Fruit fly (Drosophila melanogaster): ENCODE measurements around the gene CG40198.

- TF ChIP-seq CG11617 (GFP tag; optimal IDR thresholded peaks at IDR 0.05), result no peak
- TF ChIP-seq CG14711 (tag; optimal IDR thresholded peaks at IDR 0.05), result no peak
- no peak for TF ChIP-seq ovo (GFP tag; optimal IDR thresholded peaks at IDR 0.05)
- TF ChIP-seq cnc (optimal IDR thresholded peaks at IDR 0.05), result no peak
- TF ChIP-seq CG33017 (tag; optimal IDR thresholded peaks at IDR 0.05), result no peak
Measured at dm6 chr3R:4162135-4162534, at the start of gene CG40198.

Data from whole organism, adult.